Worm (Caenorhabditis elegans): ENCODE measurements around the gene ttr-20.
"Not testable (repeated sequence)": the region's sequence is repeated elsewhere in the genome, so short reads cannot be mapped to it uniquely, and the experiment has no call there.

The ttr-20 gene

ce11 chrIV:4246493-4246892 is at the start of gene ttr-20:
TSS of gene ttr-20 (plus strand) at chrIV:4246793.
- TF ChIP-seq hlh-12 (tag; optimal IDR thresholded peaks at IDR 0.05), result no peak

- not testable (repeated sequence) for TF ChIP-seq sea-2 (GFP tag; IDR thresholded peaks at IDR 0.05); F49E8.2 (tag; optimal IDR thresholded peaks at IDR 0.05; ENCODE audit: insufficient read depth); bed-1 (GFP tag; IDR thresholded peaks at IDR 0.05)
Observed at ce11 chrIV:4197167-4197566, 49.4 kb upstream of the ttr-20 start, which contains the start of gene cyp-25A6. TSS of gene cyp-25A6 (plus strand) at chrIV:4197467.

ce11 chrIV:4204275-4204674 is 42.3 kb upstream of the ttr-20 start, which contains the start of gene pax-2:
TSS of gene pax-2 (minus strand) at chrIV:4204375.
- TF ChIP-seq ztf-18 (tag; optimal IDR thresholded peaks at IDR 0.05), result no peak
- TF ChIP-seq F10E7.11 (tag; optimal IDR thresholded peaks at IDR 0.05), result no peak
- no peak for TF ChIP-seq F55B11.4 (tag; optimal IDR thresholded peaks at IDR 0.05; ENCODE audit: borderline replicate concordance, insufficient read depth)
- TF ChIP-seq repo-1 (tag; optimal IDR thresholded peaks at IDR 0.05), result no peak
- TF ChIP-seq tlf-1 (GFP tag; optimal IDR thresholded peaks at IDR 0.05), result no peak
- no peak for TF ChIP-seq efl-1 (GFP tag; optimal IDR thresholded peaks at IDR 0.05)
- TF ChIP-seq hmg-1.2 (GFP tag; IDR thresholded peaks at IDR 0.05), result no peak
- TF ChIP-seq F49E8.2 (tag; optimal IDR thresholded peaks at IDR 0.05; ENCODE audit: insufficient read depth), result no peak
- no peak for TF ChIP-seq ceh-40 (GFP tag; IDR thresholded peaks at IDR 0.05)
- no peak for TF ChIP-seq lin-26 (GFP tag; IDR thresholded peaks at IDR 0.05)
- TF ChIP-seq xnd-1 (tag; optimal IDR thresholded peaks at IDR 0.05), result no peak
- no peak for TF ChIP-seq F23B12.7 (tag; optimal IDR thresholded peaks at IDR 0.05; ENCODE audit: insufficient read depth)
- no peak for TF ChIP-seq lin-35 (GFP tag; optimal IDR thresholded peaks at IDR 0.05)
- TF ChIP-seq madf-8 (GFP tag; conservative IDR thresholded peaks at IDR 0.05), result no peak
- no peak for TF ChIP-seq nhr-90 (tag; optimal IDR thresholded peaks at IDR 0.05)
- no peak for TF ChIP-seq mes-4 (tag; optimal IDR thresholded peaks at IDR 0.05)
- TF ChIP-seq tbx-9 (tag; optimal IDR thresholded peaks at IDR 0.05; ENCODE audit: borderline replicate concordance), result no peak

- TF ChIP-seq mes-4 (tag; optimal IDR thresholded peaks at IDR 0.05) (no peak), sdz-38 (tag; optimal IDR thresholded peaks at IDR 0.05) (no peak), pbrm-1 (GFP tag; IDR thresholded peaks at IDR 0.05) (no peak), somi-1 (GFP tag; optimal IDR thresholded peaks at IDR 0.05) (no peak), zfh-2 (GFP tag; conservative IDR thresholded peaks at IDR 0.05) (no peak), D2030.7 (GFP tag; IDR thresholded peaks at IDR 0.05) (no peak), madf-3 (GFP tag; IDR thresholded peaks at IDR 0.05) (no peak), madf-6 (GFP tag; IDR thresholded peaks at IDR 0.05) (no peak)
Observed at ce11 chrIV:4207088-4207487, 39.5 kb upstream of the ttr-20 start, which contains the start of gene osgn-1. TSS of gene osgn-1 (plus strand) at chrIV:4207388.

- peak; percentile 45 for TF ChIP-seq pha-4 (tag; optimal IDR thresholded peaks at IDR 0.05)
- TF ChIP-seq snpc-4 (GFP tag; optimal IDR thresholded peaks at IDR 0.05), result no peak
- TF ChIP-seq snpc-4 (tag; optimal IDR thresholded peaks at IDR 0.05), result no peak
Observed at ce11 chrIV:4209084-4209483, 37.5 kb upstream of the ttr-20 start.

- TF ChIP-seq zfh-2 (GFP tag; conservative IDR thresholded peaks at IDR 0.05), result peak; percentile 90
- no peak for TF ChIP-seq hlh-12 (tag; optimal IDR thresholded peaks at IDR 0.05)
Observed at ce11 chrIV:4210868-4211267, 35.7 kb upstream of the ttr-20 start.
